Worm (Caenorhabditis elegans): Measurements from ENCODE around the gene wdr-5.2.

wdr-5.2 gene

DNA sequence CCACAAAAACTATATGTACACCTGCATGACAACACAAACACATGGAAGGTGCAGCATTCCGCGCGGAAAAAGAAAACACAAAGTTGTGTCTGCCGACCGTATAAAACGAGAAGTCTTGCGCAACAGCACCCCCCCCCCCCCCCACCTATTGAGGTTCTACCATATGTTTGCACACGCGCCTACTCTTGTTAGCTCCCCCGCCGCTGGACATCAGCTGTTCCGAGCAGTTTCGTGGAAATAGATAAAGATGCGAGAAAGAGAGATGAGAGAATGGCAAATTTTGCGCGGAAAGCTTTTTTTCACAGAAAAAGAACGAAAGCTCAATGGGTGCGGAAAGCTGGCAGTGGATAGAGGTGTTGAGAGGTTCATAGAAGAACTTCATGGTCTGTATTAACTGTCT is 14.3 kb upstream of the wdr-5.2 start:
- TF ChIP-seq aly-2 (tag; optimal IDR thresholded peaks at IDR 0.05) = no peak
- TF ChIP-seq rnt-1 (tag; optimal IDR thresholded peaks at IDR 0.05) = peak; percentile 14
- TF ChIP-seq unc-130 (tag; optimal IDR thresholded peaks at IDR 0.05) = no peak
- TF ChIP-seq nhr-28 (tag; optimal IDR thresholded peaks at IDR 0.05) = no peak
- TF ChIP-seq pqm-1 (tag; optimal IDR thresholded peaks at IDR 0.05) = no peak
- no peak for TF ChIP-seq sox-4 (tag; optimal IDR thresholded peaks at IDR 0.05)
- TF ChIP-seq lin-14 (GFP tag; optimal IDR thresholded peaks at IDR 0.05) = peak; percentile 25
- TF ChIP-seq nhr-84 (tag; optimal IDR thresholded peaks at IDR 0.05) = no peak

DNA sequence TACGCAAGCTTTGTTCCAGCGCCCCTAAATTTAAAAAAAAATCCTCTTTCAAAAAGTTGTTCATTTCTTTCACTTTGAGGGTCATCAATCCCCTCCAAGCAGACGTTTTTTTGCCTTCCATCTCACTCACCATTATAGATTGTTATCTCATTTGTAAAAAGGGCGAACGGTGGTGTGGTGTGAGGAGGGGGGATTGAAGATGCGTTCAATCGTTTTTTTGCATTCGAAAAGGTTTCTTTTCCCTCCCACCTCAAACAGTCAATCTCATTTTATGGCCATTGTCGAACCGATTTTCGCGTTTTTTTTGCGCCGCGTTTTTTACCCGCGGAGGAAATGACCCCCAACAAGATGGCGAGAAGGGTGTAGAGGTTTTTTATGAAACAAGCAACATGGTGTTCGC is 11.0 kb upstream of the wdr-5.2 start:
- TF ChIP-seq isw-1 (GFP tag; IDR thresholded peaks at IDR 0.05) (no peak), lsy-2 (tag; optimal IDR thresholded peaks at IDR 0.05) (no peak), snpc-4 (tag; optimal IDR thresholded peaks at IDR 0.05) (no peak), ceh-63 (GFP tag; optimal IDR thresholded peaks at IDR 0.05) (no peak), skn-1 (tag; optimal IDR thresholded peaks at IDR 0.05) (no peak), nhr-90 (tag; optimal IDR thresholded peaks at IDR 0.05; ENCODE audit: poor library complexity) (no peak), mef-2 (tag; optimal IDR thresholded peaks at IDR 0.05) (no peak)

DNA sequence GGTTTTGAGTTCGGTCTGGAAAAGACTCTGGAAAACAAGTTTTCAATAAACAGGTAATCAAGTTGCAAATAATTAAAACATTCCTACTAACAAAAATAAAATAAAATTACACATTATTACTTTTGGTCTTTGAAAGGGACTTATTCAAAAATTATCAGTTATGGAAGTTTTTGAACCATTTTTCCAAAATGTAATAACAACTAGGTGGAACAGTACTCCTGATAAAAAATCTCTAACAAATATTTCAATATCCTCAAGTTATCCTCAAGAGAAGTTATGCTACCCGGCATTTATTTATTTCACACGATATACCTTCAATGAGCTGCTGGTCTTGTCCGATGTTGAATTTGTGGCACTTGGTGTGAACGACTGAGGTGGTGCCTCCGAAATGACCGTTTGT is 10.2 kb upstream of the wdr-5.2 start:
- TF ChIP-seq F16B12.6 (tag; optimal IDR thresholded peaks at IDR 0.05) (no peak), sptf-1 (tag; optimal IDR thresholded peaks at IDR 0.05) (no peak), efl-1 (optimal IDR thresholded peaks at IDR 0.05) (no peak), efl-1 (GFP tag; optimal IDR thresholded peaks at IDR 0.05 in 1 of 2) (peak in 1 of 2 experiments; percentile 72), ceh-8 (GFP tag; optimal IDR thresholded peaks at IDR 0.05) (no peak), fkh-4 (tag; optimal IDR thresholded peaks at IDR 0.05; ENCODE audit: borderline replicate concordance) (no peak)

DNA sequence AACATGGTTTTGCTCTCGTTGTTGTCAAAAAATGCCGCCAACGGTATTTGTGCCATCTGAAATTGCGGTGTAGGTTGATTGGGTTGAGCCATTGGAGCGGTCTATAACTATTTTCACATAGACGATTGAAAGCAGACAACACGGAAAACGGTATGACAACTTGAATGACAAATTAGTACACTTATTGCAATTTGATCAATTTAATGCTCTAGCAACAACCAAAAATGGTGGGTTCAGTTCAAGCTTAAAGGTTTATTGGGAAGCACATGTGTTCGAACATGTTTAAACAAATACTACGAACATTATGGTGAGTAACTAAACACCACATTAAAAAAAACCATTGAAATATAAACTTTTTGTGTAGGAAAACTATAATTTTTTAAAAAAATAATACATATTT is 9.5 kb upstream of the wdr-5.2 start, which contains the start of gene sel-7:
Gene sel-7, minus strand, starts transcription at position 101 of the 400 bp plus-strand sequence.
- no peak for TF ChIP-seq nhr-77 (tag; optimal IDR thresholded peaks at IDR 0.05)

DNA sequence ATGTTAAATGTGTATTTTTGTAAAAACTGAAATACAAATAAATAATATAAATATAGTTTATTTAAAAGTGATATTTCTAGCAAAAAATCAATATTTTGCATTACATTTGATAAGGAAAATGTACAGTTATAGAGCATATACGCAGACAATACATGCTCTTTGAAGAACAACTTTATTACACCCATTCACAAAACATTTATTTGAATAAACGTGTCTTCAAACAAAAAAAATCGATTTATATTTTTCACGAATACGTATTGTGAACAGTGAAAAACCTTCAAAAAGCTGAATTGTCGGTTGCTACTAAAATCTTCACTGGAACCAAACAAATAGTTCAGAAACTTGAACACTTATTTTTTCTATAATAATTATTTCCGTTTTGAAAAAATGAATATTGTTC is 2.3 kb upstream of the wdr-5.2 start, which contains the start of gene K04G11.3:
Gene K04G11.3, minus strand, starts transcription at position 101 of the 400 bp plus-strand sequence.
- TF ChIP-seq unc-130 (tag; optimal IDR thresholded peaks at IDR 0.05) (no peak), egl-13 (tag; optimal IDR thresholded peaks at IDR 0.05) (no peak)

DNA sequence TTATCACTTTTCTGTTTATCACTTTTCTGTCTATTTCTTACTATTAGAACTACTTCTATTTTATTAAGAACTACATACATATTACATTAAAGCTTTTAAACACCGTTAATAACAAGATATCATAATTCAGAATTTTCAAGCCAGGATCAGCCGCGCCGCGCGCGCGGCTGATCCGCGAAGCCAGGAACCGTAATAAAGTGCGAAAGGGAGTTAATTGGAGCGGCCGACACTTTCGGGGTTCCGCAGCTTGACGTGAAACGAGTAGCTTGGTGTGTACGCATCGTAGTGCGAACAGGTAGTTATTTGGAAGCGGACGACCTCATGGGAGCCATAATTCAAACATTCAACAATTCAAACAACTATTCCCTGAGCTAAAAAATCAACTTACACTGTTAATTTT is 5.1 kb downstream of the wdr-5.2 start:
- TF ChIP-seq ceh-8 (GFP tag; optimal IDR thresholded peaks at IDR 0.05) (no peak), nhr-90 (tag; optimal IDR thresholded peaks at IDR 0.05; ENCODE audit: poor library complexity) (no peak), snu-23 (GFP tag; optimal IDR thresholded peaks at IDR 0.05) (no peak), mef-2 (tag; optimal IDR thresholded peaks at IDR 0.05) (no peak)

DNA sequence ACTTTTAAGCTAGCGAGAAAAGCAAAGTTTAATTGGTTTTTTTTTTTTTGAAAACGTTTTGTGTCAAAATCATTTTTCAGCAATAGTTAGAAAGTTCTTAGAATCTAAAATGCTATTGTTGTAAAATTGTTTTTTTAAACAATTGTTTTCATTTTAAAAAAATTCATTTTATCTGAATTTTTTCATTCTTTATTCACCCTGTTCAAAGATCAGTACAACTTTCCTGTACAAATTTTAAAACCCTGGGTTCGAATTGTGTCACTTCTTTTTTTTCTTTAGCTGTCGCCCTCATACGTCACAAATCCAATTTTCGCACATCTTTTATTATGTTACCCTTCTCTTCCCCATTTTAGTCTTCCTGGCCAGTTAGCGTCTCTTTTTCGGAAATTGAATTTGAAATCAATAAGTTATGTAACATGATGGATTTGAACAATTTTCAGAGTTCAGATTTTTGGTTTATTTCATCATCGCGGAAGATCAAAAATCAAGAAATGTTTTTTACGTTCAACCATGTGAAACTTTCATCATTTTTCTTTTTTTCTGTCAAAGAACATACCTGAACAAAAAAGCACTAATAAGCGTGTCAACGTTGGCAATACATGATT is 6.9 kb downstream of the wdr-5.2 start:
- TF ChIP-seq nhr-11 (tag; optimal IDR thresholded peaks at IDR 0.05) (no peak), unc-86 (tag; optimal IDR thresholded peaks at IDR 0.05) (no peak), dpl-1 (GFP tag; optimal IDR thresholded peaks at IDR 0.05) (no peak), lir-3 (tag; optimal IDR thresholded peaks at IDR 0.05; ENCODE audit: poor library complexity) (no peak), blmp-1 (tag; optimal IDR thresholded peaks at IDR 0.05) (no peak), ceh-90 (tag; optimal IDR thresholded peaks at IDR 0.05) (no peak), nhr-85 (tag) (no peak), fkh-4 (tag; optimal IDR thresholded peaks at IDR 0.05; ENCODE audit: borderline replicate concordance) (no peak), swsn-7 (tag; optimal IDR thresholded peaks at IDR 0.05) (peak; percentile 28), lin-14 (GFP tag; optimal IDR thresholded peaks at IDR 0.05) (peak; percentile 91), egl-27 (tag; optimal IDR thresholded peaks at IDR 0.05) (no peak), nhr-12 (tag; optimal IDR thresholded peaks at IDR 0.05) (no peak), jun-1 (tag; optimal IDR thresholded peaks at IDR 0.05) (no peak), ceh-8 (GFP tag; optimal IDR thresholded peaks at IDR 0.05) (peak; percentile 47), aly-2 (tag; optimal IDR thresholded peaks at IDR 0.05) (no peak), ceh-88 (GFP tag; IDR thresholded peaks at IDR 0.05) (no peak), unc-62 (GFP tag; optimal IDR thresholded peaks at IDR 0.05) (no peak), hlh-4 (tag; optimal IDR thresholded peaks at IDR 0.05) (no peak), lsy-2 (tag; optimal IDR thresholded peaks at IDR 0.05) (peak; percentile 9 to 15), zip-4 (GFP tag; optimal IDR thresholded peaks at IDR 0.05) (no peak), fkh-10 (GFP tag; optimal IDR thresholded peaks at IDR 0.05) (peak; percentile 98), nhr-47 (tag; optimal IDR thresholded peaks at IDR 0.05) (peak; percentile 50)

Measured in whole organism, L1 larva.